Fruit fly (Drosophila melanogaster) whole organism, pupa: ENCODE results near the gene dmrt93B.

Experiments
- CG12605 ChIP-seq: fragments of 200-800 bp; sonication (Bioruptor generic); IDR thresholded peaks from 2 replicates; pipeline ENCODE4 v1.3.6; 2022; ENCODE audit warnings: missing biosample characterization, missing genetic modification characterization
- CG34367 ChIP-seq: fragments of 200-800 bp; sonication (Bioruptor generic); optimal IDR thresholded peaks from 2 replicates; lab custom pipeline; 2018; ENCODE audit warnings: missing biosample characterization, mild to moderate bottlenecking, missing genetic modification characterization
- CG4496 ChIP-seq: fragments of 200-800 bp; sonication (Bioruptor generic); IDR thresholded peaks from 3 replicates; pipeline ENCODE4 v1.3.6; 2022; ENCODE audit warnings: missing biosample characterization, missing genetic modification characterization
- CG8159 ChIP-seq: fragments of 200-800 bp; sonication (Bioruptor generic); optimal IDR thresholded peaks from 3 replicates; lab custom pipeline; 2018; ENCODE audit warnings: missing biosample characterization, mild to moderate bottlenecking, missing genetic modification characterization, moderate library complexity
- CG9948 ChIP-seq: fragments of 200-800 bp; sonication (Bioruptor generic); optimal IDR thresholded peaks from 2 replicates; lab custom pipeline; 2018; ENCODE audit warnings: missing biosample characterization, mild to moderate bottlenecking, missing genetic modification characterization, moderate library complexity
- Pif1A ChIP-seq: fragments of 200-800 bp; sonication (Bioruptor generic); optimal IDR thresholded peaks from 3 replicates; lab custom pipeline; 2016; ENCODE audit warnings: missing biosample characterization, missing genetic modification characterization
- gl ChIP-seq: fragments of 200-800 bp; sonication (Bioruptor generic); optimal IDR thresholded peaks from 2 replicates; lab custom pipeline; 2018; ENCODE audit warnings: missing biosample characterization, mild to moderate bottlenecking, missing genetic modification characterization

dm6 chr3R:21067543-21067942 is 6.3 kb upstream of the dmrt93B start:
- TF ChIP-seq CG4496 (no peak), CG8159 (tag; lab: Kevin White, UChicago) (no peak), CG34367 (tag; lab: Kevin White, UChicago) (no peak), CG9948 (no peak), gl (tag; lab: Kevin White, UChicago) (no peak), Pif1A (no peak), CG12605 (GFP tag; lab: Robert Waterston, UW) (no peak)
